Fruit fly (Drosophila melanogaster) whole organism, embryonic: ENCODE data around the gene CG14650.

Experiments used
- Adf1 ChIP-seq: fragments of 200-800 bp; sonication (Bioruptor generic); IDR thresholded peaks from 2 replicates; pipeline ENCODE4 v1.3.6; 2022; ENCODE audit warnings: missing biosample characterization, missing genetic modification characterization
- BEAF-32 ChIP-seq: fragments of 200-800 bp; sonication (Bioruptor generic); optimal IDR thresholded peaks from 3 replicates; lab custom pipeline; 2017; ENCODE audit warnings: missing biosample characterization, missing genetic modification characterization, mild to moderate bottlenecking, moderate library complexity, missing genetic modification reagents
- BtbVII ChIP-seq: fragments of 200-800 bp; sonication (Bioruptor generic); optimal IDR thresholded peaks from 3 replicates; lab custom pipeline; 2017; ENCODE audit warnings: missing biosample characterization, mild to moderate bottlenecking, missing genetic modification characterization
- CG11456 ChIP-seq: fragments of 200-800 bp; sonication (Bioruptor generic); IDR thresholded peaks from 3 replicates; pipeline ENCODE4 v1.3.6; 2022; ENCODE audit warnings: missing biosample characterization, missing genetic modification characterization
- CG11504 ChIP-seq: fragments of 200-800 bp; sonication (Bioruptor generic); optimal IDR thresholded peaks from 3 replicates; lab custom pipeline; 2019; ENCODE audit warnings: missing biosample characterization, mild to moderate bottlenecking, missing genetic modification characterization, moderate library complexity
- CG13287 ChIP-seq: fragments of 200-800 bp; sonication (Bioruptor generic); IDR thresholded peaks from 2 replicates; pipeline ENCODE4 v1.3.6; 2022; ENCODE audit warnings: missing biosample characterization, missing genetic modification characterization; ENCODE audit not compliant: partially characterized antibody
- CG15073 ChIP-seq: fragments of 200-800 bp; sonication (Bioruptor generic); optimal IDR thresholded peaks from 2 replicates; lab custom pipeline; 2016; ENCODE audit warnings: missing biosample characterization, missing genetic modification characterization
- CG17612 ChIP-seq: fragments of 200-800 bp; sonication (Bioruptor generic); IDR thresholded peaks from 2 replicates; pipeline ENCODE4 v1.3.6; 2022; ENCODE audit warnings: missing biosample characterization, missing genetic modification characterization
- CG18476 ChIP-seq: fragments of 200-800 bp; sonication (Bioruptor generic); optimal IDR thresholded peaks from 2 replicates; lab custom pipeline; 2016; ENCODE audit warnings: missing biosample characterization, mild to moderate bottlenecking, missing genetic modification characterization
- CG2129 ChIP-seq: fragments of 200-800 bp; sonication (Bioruptor generic); IDR thresholded peaks from 2 replicates; pipeline ENCODE4 v1.3.6; 2022; ENCODE audit warnings: missing biosample characterization, missing genetic modification characterization; ENCODE audit not compliant: partially characterized antibody
- CG34224 ChIP-seq: fragments of 200-800 bp; sonication (Bioruptor generic); IDR thresholded peaks from 3 replicates; pipeline ENCODE4 v1.3.6; 2022; ENCODE audit warnings: missing biosample characterization, missing genetic modification characterization; ENCODE audit not compliant: partially characterized antibody
- CG3838 ChIP-seq: fragments of 200-800 bp; sonication (Bioruptor generic); optimal IDR thresholded peaks from 3 replicates; lab custom pipeline; 2016; ENCODE audit warnings: missing biosample characterization, missing genetic modification characterization
- CG3995 ChIP-seq: fragments of 200-800 bp; sonication (Bioruptor generic); optimal IDR thresholded peaks from 3 replicates; lab custom pipeline; 2016; ENCODE audit warnings: missing biosample characterization, missing genetic modification characterization
- CG4820 ChIP-seq: fragments of 200-800 bp; sonication (Bioruptor generic); optimal IDR thresholded peaks from 3 replicates; lab custom pipeline; 2016; ENCODE audit warnings: missing biosample characterization, missing genetic modification characterization
- CG5953 ChIP-seq: fragments of 200-800 bp; sonication (Bioruptor generic); IDR thresholded peaks from 2 replicates; pipeline ENCODE4 v1.3.6; 2022; ENCODE audit warnings: missing biosample characterization, missing genetic modification characterization
- CG6175 ChIP-seq: fragments of 200-800 bp; sonication (Bioruptor generic); IDR thresholded peaks from 3 replicates; pipeline ENCODE4 v1.3.6; 2022; ENCODE audit warnings: missing biosample characterization, missing genetic modification characterization
- CG7271 ChIP-seq: fragments of 200-800 bp; sonication (Bioruptor generic); optimal IDR thresholded peaks from 2 replicates; lab custom pipeline; 2018; ENCODE audit warnings: missing biosample characterization, mild to moderate bottlenecking, missing genetic modification characterization, moderate library complexity
- CG7745 ChIP-seq: fragments of 200-800 bp; sonication (Bioruptor generic); optimal IDR thresholded peaks from 2 replicates; lab custom pipeline; 2018; ENCODE audit warnings: missing biosample characterization, mild to moderate bottlenecking, missing genetic modification characterization, moderate library complexity
- CG7839 ChIP-seq: fragments of 200-800 bp; sonication (Bioruptor generic); optimal IDR thresholded peaks from 3 replicates; lab custom pipeline; 2018; ENCODE audit warnings: missing biosample characterization, mild to moderate bottlenecking, missing genetic modification characterization, moderate library complexity
- CG8281 ChIP-seq: fragments of 200-800 bp; sonication (Bioruptor generic); optimal IDR thresholded peaks from 2 replicates; lab custom pipeline; 2018; ENCODE audit warnings: missing biosample characterization, mild to moderate bottlenecking, missing genetic modification characterization, moderate library complexity
- CG9437 ChIP-seq: fragments of 200-800 bp; sonication (Bioruptor generic); optimal IDR thresholded peaks from 2 replicates; lab custom pipeline; 2018; ENCODE audit warnings: missing biosample characterization, mild to moderate bottlenecking, missing genetic modification characterization
- CG9609 ChIP-seq: fragments of 200-800 bp; sonication (Bioruptor generic); optimal IDR thresholded peaks from 3 replicates; lab custom pipeline; 2016; ENCODE audit warnings: missing biosample characterization, missing genetic modification characterization
- Hr3 ChIP-seq: fragments of 200-800 bp; sonication (Bioruptor generic); optimal IDR thresholded peaks from 3 replicates; lab custom pipeline; 2016; ENCODE audit warnings: missing biosample characterization, missing genetic modification characterization
- MTF-1 ChIP-seq: fragments of 200-800 bp; sonication (Bioruptor generic); optimal IDR thresholded peaks from 2 replicates; lab custom pipeline; 2018; ENCODE audit warnings: missing biosample characterization, mild to moderate bottlenecking, missing genetic modification characterization, borderline replicate concordance
- NC2β ChIP-seq: fragments of 200-800 bp; sonication (Bioruptor generic); optimal IDR thresholded peaks from 2 replicates; lab custom pipeline; 2016; ENCODE audit warnings: missing biosample characterization, missing genetic modification characterization
- Oli ChIP-seq: fragments of 200-800 bp; sonication (Bioruptor generic); optimal IDR thresholded peaks from 2 replicates; lab custom pipeline; 2018; ENCODE audit warnings: missing biosample characterization, mild to moderate bottlenecking, missing genetic modification characterization, moderate library complexity
- Taf1 ChIP-seq: fragments of 200-800 bp; sonication (Bioruptor generic); IDR thresholded peaks from 2 replicates; pipeline ENCODE4 v1.3.6; 2022; ENCODE audit warnings: missing biosample characterization, missing genetic modification characterization
- Xrp1 ChIP-seq: fragments of 200-800 bp; sonication (Bioruptor generic); IDR thresholded peaks from 2 replicates; pipeline ENCODE4 v1.3.6; 2022; ENCODE audit warnings: missing biosample characterization, missing genetic modification characterization
- ara ChIP-seq: fragments of 200-800 bp; sonication (Bioruptor generic); IDR thresholded peaks from 2 replicates; pipeline ENCODE4 v1.3.6; 2022; ENCODE audit warnings: missing biosample characterization, missing genetic modification characterization
- ash1 ChIP-seq: fragments of 200-800 bp; sonication (Bioruptor generic); optimal IDR thresholded peaks from 2 replicates; lab custom pipeline; 2018; ENCODE audit warnings: missing biosample characterization, mild to moderate bottlenecking, missing genetic modification characterization
- cwo ChIP-seq: fragments of 200-800 bp; sonication (Bioruptor generic); optimal IDR thresholded peaks from 3 replicates; lab custom pipeline; 2017; ENCODE audit warnings: missing biosample characterization, missing genetic modification characterization, mild to moderate bottlenecking, moderate library complexity, missing genetic modification reagents
- fd64A ChIP-seq: fragments of 200-800 bp; sonication (Bioruptor generic); optimal IDR thresholded peaks from 3 replicates; lab custom pipeline; 2018; ENCODE audit warnings: missing biosample characterization, mild to moderate bottlenecking, missing genetic modification characterization
- gsb ChIP-seq: fragments of 200-800 bp; sonication (Bioruptor generic); IDR thresholded peaks from 2 replicates; pipeline ENCODE4 v1.3.6; 2022; ENCODE audit warnings: missing biosample characterization, missing genetic modification characterization
- her ChIP-seq: fragments of 200-800 bp; sonication (Bioruptor generic); optimal IDR thresholded peaks from 2 replicates; lab custom pipeline; 2016; ENCODE audit warnings: missing biosample characterization, missing genetic modification characterization
- insv ChIP-seq, 2 experiments: fragments of 200-800 bp; sonication (Bioruptor generic); optimal IDR thresholded peaks; 3 replicates each; lab custom pipeline; 2016 to 2018; ENCODE audit warnings: missing biosample characterization in 2 of 2, missing genetic modification characterization in 2 of 2
- jing ChIP-seq: fragments of 200-800 bp; sonication (Bioruptor generic); optimal IDR thresholded peaks from 2 replicates; lab custom pipeline; 2018; ENCODE audit warnings: missing biosample characterization, mild to moderate bottlenecking, missing genetic modification characterization
- klu ChIP-seq: fragments of 200-800 bp; sonication (Bioruptor generic); IDR thresholded peaks from 2 replicates; pipeline ENCODE4 v1.3.6; 2022; ENCODE audit warnings: missing biosample characterization, missing genetic modification characterization
- lbe ChIP-seq: fragments of 200-800 bp; sonication (Bioruptor generic); optimal IDR thresholded peaks from 2 replicates; lab custom pipeline; 2016; ENCODE audit warnings: missing biosample characterization, mild to moderate bottlenecking, missing genetic modification characterization
- otp ChIP-seq: fragments of 200-800 bp; sonication (Bioruptor generic); IDR thresholded peaks from 3 replicates; pipeline ENCODE4, ENCODE4 v1.3.6; 2022; ENCODE audit warnings: missing biosample characterization, missing genetic modification characterization
- pb ChIP-seq: fragments of 200-800 bp; sonication (Bioruptor generic); optimal IDR thresholded peaks from 3 replicates; lab custom pipeline; 2016; ENCODE audit warnings: missing biosample characterization, missing genetic modification characterization
- peb ChIP-seq: fragments of 200-800 bp; sonication (Bioruptor generic); IDR thresholded peaks from 2 replicates; pipeline ENCODE4 v1.3.6; 2022; ENCODE audit warnings: missing biosample characterization, missing genetic modification characterization
- run ChIP-seq: fragments of 200-800 bp; sonication (Bioruptor generic); optimal IDR thresholded peaks from 3 replicates; lab custom pipeline; 2018; ENCODE audit warnings: missing biosample characterization, mild to moderate bottlenecking, missing genetic modification characterization
- sima ChIP-seq: fragments of 200-800 bp; sonication (Bioruptor generic); optimal IDR thresholded peaks from 2 replicates; lab custom pipeline; 2016; ENCODE audit warnings: missing biosample characterization, missing genetic modification characterization
- sna ChIP-seq: fragments of 200-800 bp; sonication (Bioruptor generic); IDR thresholded peaks from 2 replicates; pipeline ENCODE4 v1.3.6; 2022; ENCODE audit warnings: missing biosample characterization, missing genetic modification characterization; ENCODE audit not compliant: partially characterized antibody
- sqz ChIP-seq: fragments of 200-800 bp; sonication (Bioruptor generic); optimal IDR thresholded peaks from 3 replicates; lab custom pipeline; 2018; ENCODE audit warnings: missing biosample characterization, mild to moderate bottlenecking, missing genetic modification characterization
- tll ChIP-seq, 2 experiments: fragments of 200-800 bp in 1 of 2; fragments of >200 bp in 1 of 2; sonication (Bioruptor generic) in 1 of 2; optimal IDR thresholded peaks; 2 replicates each; lab custom pipeline; 2017 to 2019; ENCODE audit warnings: missing biosample characterization in 2 of 2, missing genetic modification characterization in 2 of 2, mild to moderate bottlenecking in 1 of 2, moderate library complexity in 1 of 2
- toy ChIP-seq: fragments of 200-800 bp; sonication (Bioruptor generic); IDR thresholded peaks from 2 replicates; pipeline ENCODE4 v1.3.6; 2022; ENCODE audit warnings: missing biosample characterization, missing genetic modification characterization
- trem ChIP-seq: fragments of 200-800 bp; optimal IDR thresholded peaks from 3 replicates; lab custom pipeline; 2019; ENCODE audit warnings: missing biosample characterization, mild to moderate bottlenecking, missing genetic modification characterization, moderate library complexity
- vvl ChIP-seq: fragments of 200-800 bp; sonication (Bioruptor generic); IDR thresholded peaks from 2 replicates; pipeline ENCODE4 v1.3.6; 2022; ENCODE audit warnings: missing biosample characterization, missing genetic modification characterization
- zen2 ChIP-seq: fragments of 200-800 bp; sonication (Bioruptor generic); IDR thresholded peaks from 3 replicates; pipeline ENCODE4 v1.3.6; 2022; ENCODE audit warnings: missing biosample characterization, missing genetic modification characterization; ENCODE audit not compliant: partially characterized antibody

The CG14650 gene

dm6 chr3R:4397403-4398079 is 39.6 kb upstream of the CG14650 start, which contains the start of gene CG9855 (continued):
- no peak for TF ChIP-seq jing
- TF ChIP-seq CG17612 (GFP tag; lab: Robert Waterston, UW) = no peak
- TF ChIP-seq peb (GFP tag; lab: Robert Waterston, UW) = no peak
- TF ChIP-seq otp = no peak
- TF ChIP-seq CG34224 (GFP tag; lab: Robert Waterston, UW) = 0 out of 3 replicates have a peak, but pooled peaks have one; percentile 33
- TF ChIP-seq CG3838 (GFP tag; lab: Kevin White, UChicago) = no peak
- TF ChIP-seq zen2 (GFP tag; lab: Robert Waterston, UW) = no peak
- TF ChIP-seq tll (GFP tag; optimal IDR thresholded peaks at IDR 0.05; lab: Kevin White, UChicago) = no peak
- TF ChIP-seq CG7271 (tag; lab: Kevin White, UChicago) = no peak
- no peak for TF ChIP-seq CG7839 (tag; lab: Kevin White, UChicago)
- TF ChIP-seq BEAF-32 (GFP tag; lab: Kevin White, UChicago) = peak; percentile 59
- TF ChIP-seq MTF-1 (GFP tag; lab: Kevin White, UChicago) = no peak
- TF ChIP-seq lbe (GFP tag; lab: Kevin White, UChicago) = no peak
- TF ChIP-seq insv (GFP tag; optimal IDR thresholded peaks at IDR 0.05; lab: Kevin White, UChicago) = no peak
- no peak for TF ChIP-seq fd64A (GFP tag; lab: Kevin White, UChicago)
- TF ChIP-seq sna (GFP tag; lab: Robert Waterston, UW) = no peak
- no peak for TF ChIP-seq run (tag; lab: Kevin White, UChicago)
- no peak for TF ChIP-seq Taf1 (GFP tag; lab: Robert Waterston, UW)
- no peak for TF ChIP-seq ash1 (GFP tag; lab: Kevin White, UChicago)
- no peak for TF ChIP-seq vvl (GFP tag; lab: Robert Waterston, UW)
- TF ChIP-seq Adf1 (GFP tag; lab: Robert Waterston, UW) = no peak
- peak; percentile 2 for TF ChIP-seq CG11504
- TF ChIP-seq gsb (GFP tag; lab: Robert Waterston, UW) = no peak
- no peak for TF ChIP-seq NC2β (GFP tag; lab: Kevin White, UChicago)
- no peak for TF ChIP-seq CG15073 (GFP tag; lab: Kevin White, UChicago)
- no peak for TF ChIP-seq CG8281 (tag; lab: Kevin White, UChicago)
- TF ChIP-seq Hr3 (GFP tag; lab: Kevin White, UChicago) = peak; percentile 16
- no peak for TF ChIP-seq BtbVII (GFP tag; lab: Kevin White, UChicago)
- TF ChIP-seq CG2129 (GFP tag; lab: Robert Waterston, UW) = no peak
- TF ChIP-seq CG4820 (GFP tag; lab: Kevin White, UChicago) = no peak
- no peak for TF ChIP-seq toy
- peak; percentile 46 for TF ChIP-seq trem (tag; lab: Kevin White, UChicago)
- peak; percentile 48; the same call in 1 of the 2 replicates for TF ChIP-seq CG13287 (GFP tag; lab: Robert Waterston, UW)
- TF ChIP-seq CG5953 = no peak
- no peak for TF ChIP-seq CG7745 (tag; lab: Kevin White, UChicago)
- no peak for TF ChIP-seq sima (GFP tag; lab: Kevin White, UChicago)
- TF ChIP-seq her (GFP tag; lab: Kevin White, UChicago) = no peak
- no peak for TF ChIP-seq ara
- TF ChIP-seq cwo (GFP tag; lab: Kevin White, UChicago) = no peak
- no peak for TF ChIP-seq pb (GFP tag; lab: Kevin White, UChicago)
- no peak for TF ChIP-seq klu (GFP tag; lab: Robert Waterston, UW)
- TF ChIP-seq CG11456 = no peak
- TF ChIP-seq CG9609 = no peak
- TF ChIP-seq CG6175 (GFP tag; lab: Robert Waterston, UW) = no peak
- no peak for TF ChIP-seq Oli
- no peak for TF ChIP-seq CG9437
- TF ChIP-seq CG3995 (GFP tag; lab: Kevin White, UChicago) = peak; percentile 85
- no peak for TF ChIP-seq Xrp1 (GFP tag; lab: Robert Waterston, UW)
- no peak for TF ChIP-seq sqz (GFP tag; lab: Kevin White, UChicago)
- TF ChIP-seq CG18476 (GFP tag; lab: Kevin White, UChicago) = no peak
